Fruit fly (Drosophila melanogaster) whole organism, prepupa: Measurements from ENCODE around the gene CG43049.

Source experiments
- CG10669 ChIP-seq: fragments of 200-800 bp; sonication (Bioruptor generic); optimal IDR thresholded peaks from 3 replicates; lab custom pipeline; 2018; ENCODE audit warnings: missing biosample characterization, mild to moderate bottlenecking, missing genetic modification characterization, moderate library complexity
- CG11294 ChIP-seq: fragments of 200-800 bp; sonication (Bioruptor generic); IDR thresholded peaks from 2 replicates; pipeline ENCODE4 v1.3.6; 2022; ENCODE audit warnings: missing biosample characterization, missing genetic modification characterization
- CG11762 ChIP-seq: fragments of 200-800 bp; sonication (Bioruptor generic); optimal IDR thresholded peaks from 3 replicates; lab custom pipeline; 2016; ENCODE audit warnings: missing biosample characterization, missing genetic modification characterization; ENCODE audit not compliant: insufficient read depth
- CG15336 ChIP-seq: fragments of 200-800 bp; sonication (Bioruptor generic); IDR thresholded peaks from 2 replicates; pipeline ENCODE4 v1.3.6; 2022; ENCODE audit warnings: missing biosample characterization, missing genetic modification characterization
- CG1621 ChIP-seq: fragments of 200-800 bp; sonication (Bioruptor generic); optimal IDR thresholded peaks from 3 replicates; lab custom pipeline; 2018; ENCODE audit warnings: missing biosample characterization, mild to moderate bottlenecking, missing genetic modification characterization
- CG16779 ChIP-seq: fragments of 200-800 bp; sonication (Bioruptor generic); optimal IDR thresholded peaks from 3 replicates; lab custom pipeline; 2017; ENCODE audit warnings: missing biosample characterization, mild to moderate bottlenecking, missing genetic modification characterization
- CG3032 ChIP-seq: fragments of 200-800 bp; optimal IDR thresholded peaks from 2 replicates; lab custom pipeline; 2019; ENCODE audit warnings: missing biosample characterization, mild to moderate bottlenecking, missing genetic modification characterization, moderate library complexity
- CG31627 ChIP-seq: fragments of 200-800 bp; sonication (Bioruptor generic); optimal IDR thresholded peaks from 3 replicates; lab custom pipeline; 2016; ENCODE audit warnings: missing biosample characterization, missing genetic modification characterization
- CG32006 ChIP-seq: fragments of 200-800 bp; sonication (Bioruptor generic); optimal IDR thresholded peaks from 3 replicates; lab custom pipeline; 2017; ENCODE audit warnings: missing biosample characterization, mild to moderate bottlenecking, missing genetic modification characterization
- CG34406 ChIP-seq: fragments of 200-800 bp; sonication (Bioruptor generic); optimal IDR thresholded peaks from 3 replicates; lab custom pipeline; 2016; ENCODE audit warnings: missing biosample characterization, missing genetic modification characterization
- CG4318 ChIP-seq: fragments of 200-800 bp; sonication (Bioruptor generic); optimal IDR thresholded peaks from 3 replicates; lab custom pipeline; 2017; ENCODE audit warnings: missing biosample characterization, mild to moderate bottlenecking, missing genetic modification characterization
- CG6163 ChIP-seq: fragments of 200-800 bp; sonication (Bioruptor generic); IDR thresholded peaks from 3 replicates; pipeline ENCODE4 v1.3.6; 2022; ENCODE audit warnings: missing biosample characterization, missing genetic modification characterization
- CG6276 ChIP-seq: fragments of 200-800 bp; sonication (Bioruptor generic); optimal IDR thresholded peaks from 2 replicates; lab custom pipeline; 2017; ENCODE audit warnings: missing biosample characterization, mild to moderate bottlenecking, missing genetic modification characterization
- CG6792 ChIP-seq: fragments of 200-800 bp; sonication (Bioruptor generic); optimal IDR thresholded peaks from 3 replicates; lab custom pipeline; 2016; ENCODE audit warnings: missing biosample characterization, missing genetic modification characterization
- CG6854 ChIP-seq: fragments of 200-800 bp; sonication (Bioruptor generic); optimal IDR thresholded peaks from 2 replicates; lab custom pipeline; 2017; ENCODE audit warnings: missing biosample characterization, mild to moderate bottlenecking, missing genetic modification characterization
- CG7368 ChIP-seq: fragments of 200-800 bp; sonication (Bioruptor generic); optimal IDR thresholded peaks from 3 replicates; lab custom pipeline; 2016; ENCODE audit warnings: missing biosample characterization, missing genetic modification characterization
- CG8119 ChIP-seq: fragments of 200-800 bp; sonication (Bioruptor generic); IDR thresholded peaks from 3 replicates; pipeline ENCODE4 v1.3.6; 2022; ENCODE audit warnings: missing biosample characterization, missing genetic modification characterization
- CG8319 ChIP-seq: fragments of 200-800 bp; sonication (Bioruptor generic); optimal IDR thresholded peaks from 3 replicates; lab custom pipeline; 2016; ENCODE audit warnings: missing biosample characterization, missing genetic modification characterization
- CG8632 ChIP-seq: fragments of 200-800 bp; sonication (Bioruptor generic); optimal IDR thresholded peaks from 3 replicates; lab custom pipeline; 2016; ENCODE audit warnings: missing biosample characterization, missing genetic modification characterization
- Eip75B ChIP-seq: fragments of 200-800 bp; sonication (Bioruptor generic); optimal IDR thresholded peaks from 3 replicates; lab custom pipeline; 2016; ENCODE audit warnings: missing biosample characterization, missing genetic modification characterization
- Eip78C ChIP-seq: fragments of 200-800 bp; sonication (Bioruptor generic); peaks from one replicate; lab custom pipeline; 2016; ENCODE audit warnings: missing biosample characterization, missing genetic modification characterization
- Eip93F ChIP-seq: fragments of 200-800 bp; sonication (Bioruptor generic); optimal IDR thresholded peaks from 2 replicates; lab custom pipeline; 2016; ENCODE audit warnings: missing biosample characterization, mild to moderate bottlenecking, missing genetic modification characterization
- Ets21C ChIP-seq: fragments of 200-800 bp; sonication (Bioruptor generic); optimal IDR thresholded peaks from 3 replicates; lab custom pipeline; 2016; ENCODE audit warnings: missing biosample characterization, missing genetic modification characterization
- Hr38 ChIP-seq: sonication (Bioruptor generic); optimal IDR thresholded peaks from 2 replicates; lab custom pipeline; 2016; ENCODE audit warnings: missing biosample characterization, missing genetic modification characterization
- Hr39 ChIP-seq: fragments of 200-800 bp; sonication (Bioruptor generic); optimal IDR thresholded peaks from 2 replicates; lab custom pipeline; 2016; ENCODE audit warnings: missing biosample characterization, missing genetic modification characterization
- Hr4 ChIP-seq: fragments of 200-800 bp; sonication (Bioruptor generic); optimal IDR thresholded peaks from 3 replicates; lab custom pipeline; 2016; ENCODE audit warnings: missing biosample characterization, missing genetic modification characterization
- Lpt ChIP-seq: fragments of 200-800 bp; sonication (Bioruptor generic); optimal IDR thresholded peaks from 3 replicates; lab custom pipeline; 2016; ENCODE audit warnings: missing biosample characterization, missing genetic modification characterization
- Met ChIP-seq: fragments of 200-800 bp; sonication (Bioruptor generic); optimal IDR thresholded peaks from 3 replicates; lab custom pipeline; 2016; ENCODE audit warnings: missing biosample characterization, missing genetic modification characterization
- OdsH ChIP-seq: fragments of 200-800 bp; sonication (Bioruptor generic); optimal IDR thresholded peaks from 3 replicates; lab custom pipeline; 2016; ENCODE audit warnings: missing biosample characterization, missing genetic modification characterization
- Smox ChIP-seq: fragments of 200-800 bp; sonication (Bioruptor generic); optimal IDR thresholded peaks from 3 replicates; lab custom pipeline; 2016; ENCODE audit warnings: missing biosample characterization, missing genetic modification characterization
- Sox102F ChIP-seq: fragments of 200-800 bp; sonication (Bioruptor generic); optimal IDR thresholded peaks from 2 replicates; lab custom pipeline; 2016; ENCODE audit warnings: missing biosample characterization, mild to moderate bottlenecking, missing genetic modification characterization
- Sox14 ChIP-seq: fragments of 200-800 bp; sonication (Bioruptor generic); optimal IDR thresholded peaks from 3 replicates; lab custom pipeline; 2016; ENCODE audit warnings: missing biosample characterization, missing genetic modification characterization
- Sox15 ChIP-seq: fragments of 200-800 bp; sonication (Bioruptor generic); optimal IDR thresholded peaks from 3 replicates; lab custom pipeline; 2016; ENCODE audit warnings: missing biosample characterization, missing genetic modification characterization
- acj6 ChIP-seq: fragments of 200-800 bp; sonication (Bioruptor generic); optimal IDR thresholded peaks from 3 replicates; lab custom pipeline; 2016; ENCODE audit warnings: missing biosample characterization, missing genetic modification characterization
- cyc ChIP-seq: fragments of 200-800 bp; sonication (Bioruptor generic); optimal IDR thresholded peaks from 3 replicates; lab custom pipeline; 2016; ENCODE audit warnings: missing biosample characterization, missing genetic modification characterization
- dac ChIP-seq: fragments of 200-800 bp; sonication (Bioruptor generic); optimal IDR thresholded peaks from 2 replicates; lab custom pipeline; 2017; ENCODE audit warnings: missing biosample characterization, mild to moderate bottlenecking, missing genetic modification characterization
- dsx ChIP-seq: fragments of 200-800 bp; optimal IDR thresholded peaks from 3 replicates; lab custom pipeline; 2019; ENCODE audit warnings: missing biosample characterization, mild to moderate bottlenecking, missing genetic modification characterization, moderate library complexity; ENCODE audit not compliant: poor library complexity, severe bottlenecking
- eg ChIP-seq: fragments of 200-800 bp; sonication (Bioruptor generic); IDR thresholded peaks from 3 replicates; pipeline ENCODE4 v1.3.6; 2022; ENCODE audit warnings: missing biosample characterization, missing genetic modification characterization
- fd59A ChIP-seq: fragments of 200-800 bp; sonication (Bioruptor generic); optimal IDR thresholded peaks from 2 replicates; lab custom pipeline; 2017; ENCODE audit warnings: missing biosample characterization, mild to moderate bottlenecking, missing genetic modification characterization, missing genetic modification reagents
- fd85E ChIP-seq: fragments of 200-800 bp; sonication (Bioruptor generic); optimal IDR thresholded peaks from 3 replicates; lab custom pipeline; 2016; ENCODE audit warnings: missing biosample characterization, missing genetic modification characterization
- fkh ChIP-seq: fragments of 200-800 bp; sonication (Bioruptor generic); optimal IDR thresholded peaks from 3 replicates; lab custom pipeline; 2017; ENCODE audit warnings: missing biosample characterization, mild to moderate bottlenecking, missing genetic modification characterization, moderate library complexity
- lz ChIP-seq: fragments of 200-800 bp; sonication (Bioruptor generic); optimal IDR thresholded peaks from 3 replicates; lab custom pipeline; 2016; ENCODE audit warnings: missing biosample characterization, missing genetic modification characterization
- net ChIP-seq: fragments of 200-800 bp; sonication (Bioruptor generic); optimal IDR thresholded peaks from 3 replicates; lab custom pipeline; 2016; ENCODE audit warnings: missing biosample characterization, missing genetic modification characterization
- pdm3 ChIP-seq: fragments of 200-800 bp; sonication (Bioruptor generic); optimal IDR thresholded peaks from 3 replicates; lab custom pipeline; 2016; ENCODE audit warnings: missing biosample characterization, missing genetic modification characterization
- salr ChIP-seq, 2 experiments: fragments of 200-800 bp; sonication (Bioruptor generic); optimal IDR thresholded peaks; 3 replicates each; lab custom pipeline; 2016 to 2018; ENCODE audit warnings: missing biosample characterization in 2 of 2, missing genetic modification characterization in 2 of 2, mild to moderate bottlenecking in 1 of 2
- spab ChIP-seq: fragments of 200-800 bp; sonication (Bioruptor generic); optimal IDR thresholded peaks from 2 replicates; lab custom pipeline; 2017; ENCODE audit warnings: missing biosample characterization, mild to moderate bottlenecking, missing genetic modification characterization, missing genetic modification reagents
- ss ChIP-seq, 2 experiments: fragments of 200-800 bp; sonication (Bioruptor generic); optimal IDR thresholded peaks; 2 replicates in 1 of 2; 3 replicates in 1 of 2; lab custom pipeline; 2017 to 2018; ENCODE audit warnings: mild to moderate bottlenecking in 2 of 2, missing biosample characterization in 2 of 2, missing genetic modification characterization in 2 of 2, moderate library complexity in 1 of 2
- svp ChIP-seq: fragments of 200-800 bp; sonication (Bioruptor generic); peaks from one replicate; lab custom pipeline; 2016; ENCODE audit warnings: missing biosample characterization, missing genetic modification characterization

CG43049 gene

dm6 chr3L:18891986-18892385, 32.9 kb upstream of the CG43049 start, which contains the start of gene NijB (continued):
- TF ChIP-seq Ets21C (GFP tag; lab: Kevin White, UChicago) = no peak
- no peak for TF ChIP-seq cyc (GFP tag; lab: Kevin White, UChicago)

DNA sequence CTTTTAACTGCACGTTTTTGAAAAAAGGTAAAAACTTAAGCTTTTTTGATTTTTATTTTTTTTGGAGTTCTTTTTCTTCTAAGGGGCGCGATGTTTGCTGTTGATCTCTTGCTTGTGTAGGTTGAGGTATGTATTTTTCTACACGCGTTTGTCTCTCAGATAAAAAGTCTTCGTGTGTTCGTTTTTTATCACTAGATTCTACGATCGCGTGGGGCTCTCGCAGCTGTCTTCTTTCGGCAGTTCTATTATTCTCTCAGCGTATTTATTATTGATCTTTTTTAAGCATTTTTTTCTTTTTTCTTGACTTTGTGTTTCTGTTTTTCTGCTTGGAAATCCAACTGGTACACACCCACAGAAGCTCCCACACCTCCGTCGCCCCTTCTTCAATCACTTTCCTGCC, 29.8 kb upstream of the CG43049 start:
- TF ChIP-seq fd59A (no peak), Lpt (GFP tag; lab: Kevin White, UChicago) (no peak), svp (GFP tag; lab: Kevin White, UChicago) (no peak), Sox102F (no peak), CG6276 (GFP tag; lab: Kevin White, UChicago) (peak; percentile 67), CG6854 (no peak), Hr38 (GFP tag; lab: Kevin White, UChicago) (no peak), eg (GFP tag; lab: Robert Waterston, UW) (peak; percentile 59; the same call in 1 of the 3 replicates), CG6163 (GFP tag; lab: Robert Waterston, UW) (peak; percentile 79; the same call in 1 of the 3 replicates), Hr39 (GFP tag; lab: Kevin White, UChicago) (no peak), lz (no peak), CG1621 (tag; lab: Kevin White, UChicago) (no peak), ss (GFP tag; optimal IDR thresholded peaks at IDR 0.05; lab: Kevin White, UChicago) (no peak), CG34406 (GFP tag; lab: Kevin White, UChicago) (no peak), dsx (GFP tag; lab: Kevin White, UChicago) (no peak), OdsH (GFP tag; lab: Kevin White, UChicago) (no peak), Eip93F (GFP tag; lab: Kevin White, UChicago) (no peak), Ets21C (GFP tag; lab: Kevin White, UChicago) (no peak), dac (GFP tag; lab: Kevin White, UChicago) (no peak), Met (GFP tag; lab: Kevin White, UChicago) (no peak), CG8319 (no peak), CG15336 (peak; percentile 44; the same call in 1 of the 2 replicates), CG4318 (GFP tag; lab: Kevin White, UChicago) (no peak), acj6 (GFP tag; lab: Kevin White, UChicago) (no peak), fd85E (GFP tag; lab: Kevin White, UChicago) (no peak), spab (GFP tag; lab: Kevin White, UChicago) (peak; percentile 25), salr (GFP tag; optimal IDR thresholded peaks at IDR 0.05; lab: Kevin White, UChicago) (no peak), CG6792 (GFP tag; lab: Kevin White, UChicago) (no peak), CG32006 (GFP tag; lab: Kevin White, UChicago) (no peak), Sox15 (GFP tag; lab: Kevin White, UChicago) (no peak), fkh (GFP tag; lab: Kevin White, UChicago) (peak; percentile 24), Eip75B (GFP tag; lab: Kevin White, UChicago) (no peak), CG7368 (GFP tag; lab: Kevin White, UChicago) (no peak), Sox14 (GFP tag; lab: Kevin White, UChicago) (no peak), CG10669 (GFP tag; lab: Kevin White, UChicago) (no peak), CG8632 (no peak), CG8119 (GFP tag; lab: Robert Waterston, UW) (peak; percentile 24; the same call in 1 of the 3 replicates)

DNA sequence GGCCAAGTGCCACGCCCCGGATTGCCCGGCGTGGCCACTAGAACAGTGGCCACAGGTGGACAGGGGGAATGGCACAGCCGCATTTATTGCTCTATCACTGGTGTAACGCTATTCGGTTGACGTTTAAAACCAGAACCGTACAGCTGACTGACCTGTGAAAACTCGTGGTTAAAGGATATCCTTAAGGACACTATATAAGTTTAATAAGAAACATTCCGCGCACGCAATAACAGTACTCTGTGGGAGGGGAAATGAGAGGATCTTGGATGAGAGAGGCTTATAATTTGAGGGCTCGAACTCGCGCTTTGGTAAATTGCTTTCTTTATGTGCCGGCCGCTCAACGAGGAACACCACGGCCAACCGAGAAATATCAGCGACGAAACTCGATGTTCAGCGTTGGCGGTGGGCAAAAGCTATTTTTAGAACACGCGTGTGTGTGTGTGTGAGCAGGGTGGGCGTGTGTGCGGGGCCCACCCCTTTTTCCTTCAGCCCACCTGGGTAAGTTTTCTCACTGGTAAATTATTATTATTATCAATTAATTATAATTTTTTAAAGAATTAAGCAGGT, 28.5 kb upstream of the CG43049 start:
- TF ChIP-seq net (GFP tag; lab: Kevin White, UChicago) = no peak
- TF ChIP-seq OdsH (GFP tag; lab: Kevin White, UChicago) = no peak
- no peak for TF ChIP-seq CG11294 (GFP tag; lab: Robert Waterston, UW)
- no peak for TF ChIP-seq CG34406 (GFP tag; lab: Kevin White, UChicago)
- TF ChIP-seq CG31627 = no peak
- no peak for TF ChIP-seq dac (GFP tag; lab: Kevin White, UChicago)
- TF ChIP-seq Hr39 (GFP tag; lab: Kevin White, UChicago) = no peak
- no peak for TF ChIP-seq Smox
- no peak for TF ChIP-seq dsx (GFP tag; lab: Kevin White, UChicago)
- no peak for TF ChIP-seq CG4318 (GFP tag; lab: Kevin White, UChicago)
- TF ChIP-seq CG8319 = no peak
- no peak for TF ChIP-seq CG16779 (tag; lab: Kevin White, UChicago)
- no peak for TF ChIP-seq CG11762 (GFP tag; lab: Kevin White, UChicago)
- no peak for TF ChIP-seq Hr4 (GFP tag; lab: Kevin White, UChicago)
- peak; percentile 47 for TF ChIP-seq CG1621 (tag; lab: Kevin White, UChicago)
- no peak for TF ChIP-seq Eip78C (GFP tag; lab: Kevin White, UChicago)
- peak; percentile 88 for TF ChIP-seq svp (GFP tag; lab: Kevin White, UChicago)
- TF ChIP-seq pdm3 (GFP tag; lab: Kevin White, UChicago) = no peak
- TF ChIP-seq eg (GFP tag; lab: Robert Waterston, UW) = no peak
- TF ChIP-seq CG3032 = no peak
- no peak for TF ChIP-seq CG15336
